Worm (Caenorhabditis elegans) whole organism, L1 larva: ENCODE data around the gene B0034.1.

Experiments used
- elt-3 ChIP-seq, 6 experiments: fragments of 150-350 bp in 1 of 6; sonication (generic microtip); optimal IDR thresholded peaks; 2 replicates each; lab custom pipeline; 2017 to 2018; ENCODE audit warnings: missing biosample characterization in 6 of 6, missing genetic modification characterization in 6 of 6, inconsistent platforms in 1 of 6
- nhr-19 ChIP-seq: fragments of 200-800 bp; sonication (Bioruptor generic); conservative IDR thresholded peaks from 2 replicates; pipeline ENCODE4 v1.3.6; 2022; ENCODE audit warnings: missing genetic modification characterization, missing compliant biosample characterization
- unc-130 ChIP-seq: fragments of 150-350 bp; optimal IDR thresholded peaks from 2 replicates; lab custom pipeline; 2017; ENCODE audit warnings: missing biosample characterization, missing genetic modification characterization, inconsistent platforms

DNA sequence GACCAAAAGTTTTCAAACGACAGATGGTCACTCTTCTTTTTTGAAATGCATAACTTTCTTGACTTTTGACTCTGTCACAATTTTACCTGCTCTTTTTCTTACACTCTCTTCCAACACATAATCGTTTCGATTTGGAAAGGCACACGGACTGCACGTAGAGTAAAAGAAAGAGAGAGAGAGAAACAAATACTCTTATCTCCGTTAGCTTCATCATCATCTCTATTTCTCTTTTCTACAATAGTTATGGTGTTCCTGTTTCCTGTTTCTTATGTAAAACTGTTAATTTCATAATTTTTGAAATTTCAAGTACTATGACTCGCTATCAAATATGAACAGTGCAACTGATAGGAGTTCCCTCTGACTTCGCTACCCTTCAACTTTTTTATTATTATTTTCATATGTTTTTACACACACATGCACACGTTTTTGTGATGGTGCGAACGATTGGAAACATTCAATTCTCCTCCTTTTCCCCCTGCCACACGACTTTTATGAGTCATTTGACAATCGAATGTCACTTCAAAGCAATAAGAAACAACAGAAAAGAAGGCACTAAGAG, 38.0 kb upstream of the B0034.1 start:
- no peak for TF ChIP-seq unc-130 (tag; lab: Kevin White, UChicago)
- TF ChIP-seq nhr-19 (GFP tag; lab: Robert Waterston, UW) = no peak
- no peak for TF ChIP-seq elt-3 (tag; optimal IDR thresholded peaks at IDR 0.05; lab: Kevin White, UChicago)
